Fruit fly (Drosophila melanogaster): ENCODE data around the gene CG6425.
A peak's percentile ranks its signal among the peaks of the same experiment; 100 is the strongest.

CG6425 gene

DNA sequence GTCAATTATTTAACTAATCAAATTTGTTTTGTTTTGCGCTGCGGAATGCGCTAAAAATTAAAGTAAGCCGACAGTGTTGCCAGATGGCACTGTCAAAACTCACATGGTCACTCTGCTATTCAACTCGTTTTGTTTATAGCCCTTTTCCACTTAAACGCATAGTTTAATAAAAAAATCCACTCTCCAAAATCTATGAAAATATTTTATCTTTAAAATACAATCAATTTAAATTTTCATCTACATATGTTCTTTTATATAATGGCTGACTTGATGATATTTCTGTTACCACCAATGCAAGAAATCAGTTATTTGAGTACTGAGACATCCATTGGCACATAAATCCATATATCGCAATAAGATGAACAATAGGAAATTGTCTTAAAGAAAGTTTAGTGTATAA lies at the start of gene CG6425:
TSS of gene CG6425 (minus strand) at position 95 of the 400 bp plus-strand sequence.
- peak; percentile 54 for TF ChIP-seq CG15710 (tag; optimal IDR thresholded peaks at IDR 0.05)
- TF ChIP-seq CG4496 (GFP tag; IDR thresholded peaks at IDR 0.05) = 0 out of 3 replicates have a peak, but pooled peaks have one; percentile 21
- no peak for TF ChIP-seq Pif1B (GFP tag; optimal IDR thresholded peaks at IDR 0.05)
- peak; percentile 23 for TF ChIP-seq CG17806 (tag; optimal IDR thresholded peaks at IDR 0.05)
- no peak for TF ChIP-seq CG10348 (GFP tag; IDR thresholded peaks at IDR 0.05)
- TF ChIP-seq Ets98B (GFP tag; IDR thresholded peaks at IDR 0.05) = no peak
- peak; percentile 12 for TF ChIP-seq CG9948 (tag; optimal IDR thresholded peaks at IDR 0.05)
- peak; percentile 13 for TF ChIP-seq CG34367 (tag; optimal IDR thresholded peaks at IDR 0.05)
- no peak for TF ChIP-seq CG8301 (tag; optimal IDR thresholded peaks at IDR 0.05)
- no peak for TF ChIP-seq gl (tag; optimal IDR thresholded peaks at IDR 0.05)
- peak; percentile 31 for TF ChIP-seq CG8159 (tag; optimal IDR thresholded peaks at IDR 0.05)

DNA sequence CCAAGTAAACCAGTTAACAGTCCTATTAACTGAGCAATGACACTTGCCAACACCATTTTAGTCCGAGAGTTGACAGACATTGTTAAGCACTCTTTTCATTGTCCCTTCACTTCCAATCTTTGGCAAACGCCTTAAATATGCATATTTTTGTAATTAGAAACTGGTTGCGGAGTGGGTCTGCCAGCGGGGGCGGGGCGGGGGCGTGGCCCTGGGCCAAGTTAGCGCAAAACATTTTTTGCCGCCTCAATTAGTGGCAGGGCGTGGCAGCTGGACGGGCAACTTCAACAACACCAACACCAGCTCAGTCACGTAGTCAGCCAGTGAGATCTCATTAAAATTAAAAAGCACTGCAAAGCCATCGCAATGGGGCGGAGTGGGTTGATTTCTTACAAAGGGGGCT lies 44.5 kb upstream of the CG6425 start:
- no peak for TF ChIP-seq D1 (tag; optimal IDR thresholded peaks at IDR 0.05)
- no peak for TF ChIP-seq CG8159 (tag; optimal IDR thresholded peaks at IDR 0.05)
- TF ChIP-seq CG12605 (GFP tag; IDR thresholded peaks at IDR 0.05) = no peak
- no peak for TF ChIP-seq fd96Ca (GFP tag; IDR thresholded peaks at IDR 0.05)
- no peak for TF ChIP-seq CG8301 (tag; optimal IDR thresholded peaks at IDR 0.05)
- no peak for TF ChIP-seq Ets98B (GFP tag; IDR thresholded peaks at IDR 0.05)
- TF ChIP-seq CG34367 (tag; optimal IDR thresholded peaks at IDR 0.05) = no peak
- TF ChIP-seq CG13204 (GFP tag; optimal IDR thresholded peaks at IDR 0.05) = no peak

DNA sequence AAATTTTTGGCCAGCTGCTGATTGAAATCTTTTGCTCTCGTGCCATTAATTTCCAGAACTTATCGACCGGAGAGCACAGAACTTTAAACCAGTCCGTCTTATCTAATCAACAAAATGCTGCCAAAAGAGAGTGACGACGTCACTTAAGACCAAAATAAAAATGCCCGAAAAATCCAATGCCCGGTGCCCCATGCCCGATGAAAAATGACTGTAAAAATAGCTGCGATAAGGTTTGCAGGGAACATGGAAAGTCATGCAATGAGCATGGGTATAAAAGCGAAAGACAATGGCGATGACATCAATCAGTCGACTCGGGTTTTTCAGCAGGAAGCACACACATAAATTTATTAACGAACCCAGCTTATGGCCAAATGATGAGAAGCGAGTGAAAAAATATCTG lies 20.1 kb upstream of the CG6425 start, which contains the start of gene CG14247:
TSS of gene CG14247 (plus strand) at position 301 of the 400 bp plus-strand sequence.
- TF ChIP-seq CG12605 (GFP tag; IDR thresholded peaks at IDR 0.05) (no peak), CG14655 (GFP tag; optimal IDR thresholded peaks at IDR 0.05) (no peak), Pif1A (GFP tag; optimal IDR thresholded peaks at IDR 0.05) (no peak), CG32121 (GFP tag; IDR thresholded peaks at IDR 0.05) (no peak), CG4496 (GFP tag; IDR thresholded peaks at IDR 0.05) (no peak), Snoo (tag; optimal IDR thresholded peaks at IDR 0.05) (no peak), CG13204 (GFP tag; optimal IDR thresholded peaks at IDR 0.05) (no peak), Pif1B (GFP tag; optimal IDR thresholded peaks at IDR 0.05) (no peak), EcR (GFP tag; optimal IDR thresholded peaks at IDR 0.05) (no peak), CG9948 (tag; optimal IDR thresholded peaks at IDR 0.05) (no peak), CG17806 (tag; optimal IDR thresholded peaks at IDR 0.05) (no peak), CG8301 (tag; optimal IDR thresholded peaks at IDR 0.05) (no peak), CG15710 (tag; optimal IDR thresholded peaks at IDR 0.05) (no peak), CG34367 (tag; optimal IDR thresholded peaks at IDR 0.05) (no peak), gl (tag; optimal IDR thresholded peaks at IDR 0.05) (no peak), fd96Ca (GFP tag; IDR thresholded peaks at IDR 0.05) (no peak)

DNA sequence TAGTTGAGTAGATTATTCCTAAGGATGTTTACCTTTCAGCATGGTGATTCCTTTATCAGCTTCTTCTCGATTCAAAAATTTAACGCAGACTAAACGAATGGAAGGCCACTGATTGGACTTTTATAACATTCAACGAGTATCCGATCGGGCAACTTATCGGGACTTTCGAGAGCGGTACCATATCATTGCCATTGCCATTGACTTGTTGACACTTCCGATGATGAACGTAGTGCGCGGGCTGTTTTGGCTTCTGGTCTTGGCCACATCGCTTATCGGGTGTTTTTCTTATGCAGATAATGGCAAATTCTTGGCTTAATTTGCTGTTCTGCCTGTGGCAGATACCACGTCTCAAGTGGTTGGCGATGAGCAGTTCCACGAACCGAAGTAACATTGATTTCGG lies 19.0 kb upstream of the CG6425 start, which contains the start of gene CG6403:
TSS of gene CG6403 (minus strand) at position 101 of the 400 bp plus-strand sequence.
- TF ChIP-seq CG14655 (GFP tag; optimal IDR thresholded peaks at IDR 0.05) = no peak
- TF ChIP-seq CG15710 (tag; optimal IDR thresholded peaks at IDR 0.05) = no peak
- no peak for TF ChIP-seq CG13204 (GFP tag; optimal IDR thresholded peaks at IDR 0.05)
- TF ChIP-seq CG8301 (tag; optimal IDR thresholded peaks at IDR 0.05) = no peak
- no peak for TF ChIP-seq Pif1A (GFP tag; optimal IDR thresholded peaks at IDR 0.05)
- TF ChIP-seq CG34367 (tag; optimal IDR thresholded peaks at IDR 0.05) = no peak

DNA sequence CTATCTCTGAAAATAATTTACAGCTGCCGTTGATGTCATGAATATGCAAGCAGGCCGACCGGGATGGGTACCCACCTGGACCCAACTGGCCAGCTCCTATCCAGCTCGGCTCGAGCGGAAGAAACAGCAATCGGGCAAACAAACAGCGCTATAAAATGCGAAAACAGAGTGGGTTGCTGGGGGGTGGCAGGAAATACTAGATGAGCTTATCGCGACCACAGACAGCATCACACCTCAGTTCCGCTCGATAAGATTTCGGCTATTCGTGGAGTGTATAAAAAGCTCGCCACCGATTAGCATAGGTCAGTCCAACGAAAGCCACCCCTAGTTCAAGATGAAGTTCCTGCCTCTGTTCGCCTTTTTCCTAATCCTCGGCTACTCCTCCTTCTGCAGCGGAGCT lies 11.2 kb upstream of the CG6425 start, which contains the start of gene CG14245:
TSS of gene CG14245 (plus strand) at position 301 of the 400 bp plus-strand sequence.
- TF ChIP-seq gl (tag; optimal IDR thresholded peaks at IDR 0.05) = no peak
- TF ChIP-seq CG13204 (GFP tag; optimal IDR thresholded peaks at IDR 0.05) = no peak
- TF ChIP-seq fd96Ca (GFP tag; IDR thresholded peaks at IDR 0.05) = no peak
- no peak for TF ChIP-seq CG4496 (GFP tag; IDR thresholded peaks at IDR 0.05)
- TF ChIP-seq CG34367 (tag; optimal IDR thresholded peaks at IDR 0.05) = no peak
- no peak for TF ChIP-seq Ets98B (GFP tag; IDR thresholded peaks at IDR 0.05)
- TF ChIP-seq rn (GFP tag; IDR thresholded peaks at IDR 0.05) = no peak
- no peak for TF ChIP-seq CG9948 (tag; optimal IDR thresholded peaks at IDR 0.05)
- no peak for TF ChIP-seq D1 (tag; optimal IDR thresholded peaks at IDR 0.05)
- TF ChIP-seq CG8159 (tag; optimal IDR thresholded peaks at IDR 0.05) = no peak
- TF ChIP-seq CG12605 (GFP tag; IDR thresholded peaks at IDR 0.05) = no peak

DNA sequence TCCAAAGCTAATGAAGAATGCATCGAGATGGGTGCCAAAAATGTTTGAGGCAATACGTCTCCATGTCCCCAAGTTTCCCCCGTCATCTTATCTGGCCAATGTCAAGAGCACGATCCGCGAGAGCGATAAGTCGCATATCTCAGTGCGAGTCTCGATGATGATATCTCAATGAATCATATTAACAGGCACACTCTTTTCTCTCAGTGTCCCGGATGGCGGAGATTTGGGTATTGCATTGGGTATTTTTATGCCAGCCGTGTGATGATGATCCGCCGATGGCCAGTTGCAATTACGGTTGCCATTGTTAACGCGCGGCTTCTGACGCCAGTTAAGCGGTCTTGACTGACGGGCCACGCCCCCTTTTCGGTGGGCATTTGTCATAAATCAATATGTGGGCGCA lies 9.8 kb upstream of the CG6425 start, which contains the start of gene CG14246:
TSS of gene CG14246 (plus strand) at position 301 of the 400 bp plus-strand sequence.
- TF ChIP-seq CG13204 (GFP tag; optimal IDR thresholded peaks at IDR 0.05) (no peak), CG17806 (tag; optimal IDR thresholded peaks at IDR 0.05) (no peak), CG15710 (tag; optimal IDR thresholded peaks at IDR 0.05) (no peak), CG32121 (GFP tag; IDR thresholded peaks at IDR 0.05) (no peak), Ets98B (GFP tag; IDR thresholded peaks at IDR 0.05) (no peak), EcR (GFP tag; optimal IDR thresholded peaks at IDR 0.05) (no peak), Pif1A (GFP tag; optimal IDR thresholded peaks at IDR 0.05) (no peak), rn (GFP tag; IDR thresholded peaks at IDR 0.05) (no peak), CG4496 (GFP tag; IDR thresholded peaks at IDR 0.05) (no peak), CG8301 (tag; optimal IDR thresholded peaks at IDR 0.05) (no peak), CG8159 (tag; optimal IDR thresholded peaks at IDR 0.05) (no peak), Pif1B (GFP tag; optimal IDR thresholded peaks at IDR 0.05) (no peak), CG9948 (tag; optimal IDR thresholded peaks at IDR 0.05) (no peak), fd96Ca (GFP tag; IDR thresholded peaks at IDR 0.05) (no peak), CG34367 (tag; optimal IDR thresholded peaks at IDR 0.05) (no peak)

DNA sequence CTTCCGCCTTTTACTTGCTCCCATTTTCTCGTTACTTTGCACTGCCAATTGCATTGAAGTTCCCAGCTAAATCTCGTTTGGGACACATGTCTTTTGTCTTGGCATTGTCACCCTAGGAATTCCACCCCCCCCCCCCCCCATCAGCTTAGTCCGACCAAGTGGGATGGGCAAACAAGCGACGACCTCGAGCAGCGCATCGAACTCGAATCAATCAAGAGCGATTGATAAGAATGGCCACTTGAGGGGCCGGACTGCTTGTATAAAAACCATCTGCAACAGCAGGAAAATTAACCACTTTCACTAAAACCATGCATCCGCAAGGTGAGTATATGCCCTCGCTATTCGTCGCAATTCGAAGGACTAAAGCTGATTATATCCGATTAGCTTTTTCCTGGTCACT lies 8.6 kb upstream of the CG6425 start, which contains the start of gene CG14244:
TSS of gene CG14244 (plus strand) at position 301 of the 400 bp plus-strand sequence.
- TF ChIP-seq CG9948 (tag; optimal IDR thresholded peaks at IDR 0.05) = no peak
- no peak for TF ChIP-seq CG32121 (GFP tag; IDR thresholded peaks at IDR 0.05)
- no peak for TF ChIP-seq Snoo (tag; optimal IDR thresholded peaks at IDR 0.05)
- TF ChIP-seq Pif1A (GFP tag; optimal IDR thresholded peaks at IDR 0.05) = no peak
- TF ChIP-seq rn (GFP tag; IDR thresholded peaks at IDR 0.05) = no peak
